Worm (Caenorhabditis elegans) whole organism, L1 larva: ENCODE measurements around the gene try-13.

Experiments
- mab-9 ChIP-seq: fragments of 200-800 bp; sonication (Bioruptor generic); IDR thresholded peaks from 2 replicates; pipeline ENCODE4 v1.3.6; 2022; ENCODE audit warnings: missing genetic modification reagents, missing genetic modification characterization, missing compliant biosample characterization
- unc-62 ChIP-seq: fragments of 150-350 bp; optimal IDR thresholded peaks from 2 replicates; lab custom pipeline; 2014; ENCODE audit warnings: missing biosample characterization, missing genetic modification reagents, missing genetic modification characterization

ce11 chrV:7437985-7438384 is 1.9 kb upstream of the try-13 start, which contains the start of gene F25E5.16:
- TF ChIP-seq unc-62 (no peak), mab-9 (GFP tag; lab: Robert Waterston, UW) (no peak)
